Fruit fly (Drosophila melanogaster): ENCODE results near the gene CG4502.

CG4502 gene

DNA sequence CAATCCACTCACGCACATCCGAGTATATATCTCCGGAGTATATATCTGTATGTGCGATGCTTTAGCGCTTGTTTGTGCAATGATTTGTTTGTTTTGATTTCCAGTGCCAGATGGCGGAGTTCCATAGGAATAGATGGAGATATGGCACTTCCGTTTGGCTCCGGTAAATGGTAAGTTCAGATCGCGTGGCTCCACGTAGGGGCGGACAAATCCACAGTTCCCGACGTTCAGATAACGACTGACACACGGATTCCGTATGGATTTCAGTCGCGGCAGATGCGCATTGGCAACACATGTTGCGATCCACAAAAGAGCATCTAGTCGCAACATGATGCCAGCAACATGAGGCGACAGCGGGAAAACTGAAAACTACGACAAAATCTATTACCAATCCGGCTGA lies 46.6 kb downstream of the CG4502 start, which contains the start of gene Pvf3 (continued):
- peak; percentile 36; the same call in 1 of the 2 replicates for TF ChIP-seq aop (GFP tag; IDR thresholded peaks at IDR 0.05)
- TF ChIP-seq lab (GFP tag; optimal IDR thresholded peaks at IDR 0.05) = peak; percentile 39
- peak; percentile 24 for TF ChIP-seq wek (GFP tag; optimal IDR thresholded peaks at IDR 0.05)
- 0 out of 2 replicates have a peak, but pooled peaks have one; percentile 32 for TF ChIP-seq CG11696 (GFP tag; IDR thresholded peaks at IDR 0.05)
- TF ChIP-seq bbx (GFP tag; IDR thresholded peaks at IDR 0.05; ENCODE audit: partially characterized antibody) = peak; percentile 65; the same call in 1 of the 2 replicates
- peak; percentile 26 for TF ChIP-seq nau (GFP tag; optimal IDR thresholded peaks at IDR 0.05)
- TF ChIP-seq zf30C (GFP tag; optimal IDR thresholded peaks at IDR 0.05) = no peak
- TF ChIP-seq CG17328 (GFP tag; IDR thresholded peaks at IDR 0.05) = peak; percentile 32; the same call in 1 of the 2 replicates
- TF ChIP-seq hkb (optimal IDR thresholded peaks at IDR 0.05) = no peak
- TF ChIP-seq hkb (GFP tag; IDR thresholded peaks at IDR 0.05) = peak; percentile 32; the same call in 1 of the 2 replicates
- no peak for TF ChIP-seq gro (GFP tag; optimal IDR thresholded peaks at IDR 0.05)
- TF ChIP-seq sd (tag; optimal IDR thresholded peaks at IDR 0.05) = peak; percentile 7
- peak in 1 of 2 experiments; percentile 27 for TF ChIP-seq crp (GFP tag; optimal IDR thresholded peaks at IDR 0.05)
- TF ChIP-seq Hsf (GFP tag; optimal IDR thresholded peaks at IDR 0.05) = no peak
- TF ChIP-seq her (GFP tag; optimal IDR thresholded peaks at IDR 0.05) = no peak
- TF ChIP-seq Bteb2 (GFP tag; optimal IDR thresholded peaks at IDR 0.05) = no peak
- peak; percentile 26 for TF ChIP-seq nom (GFP tag; optimal IDR thresholded peaks at IDR 0.05)
- 0 out of 3 replicates have a peak, but pooled peaks have one; percentile 34 for TF ChIP-seq knrl (GFP tag; IDR thresholded peaks at IDR 0.05; ENCODE audit: partially characterized antibody)
- no peak for TF ChIP-seq CG17802 (tag; optimal IDR thresholded peaks at IDR 0.05)
- peak; percentile 94 for TF ChIP-seq CG2199 (GFP tag; IDR thresholded peaks at IDR 0.05)
- TF ChIP-seq stc (GFP tag; IDR thresholded peaks at IDR 0.05) = peak; percentile 36; the same call in 1 of the 2 replicates
- TF ChIP-seq NC2β (GFP tag; optimal IDR thresholded peaks at IDR 0.05) = no peak
- TF ChIP-seq CG12769 (tag; optimal IDR thresholded peaks at IDR 0.05) = peak; percentile 64
- TF ChIP-seq stwl (tag; optimal IDR thresholded peaks at IDR 0.05) = peak; percentile 14

DNA sequence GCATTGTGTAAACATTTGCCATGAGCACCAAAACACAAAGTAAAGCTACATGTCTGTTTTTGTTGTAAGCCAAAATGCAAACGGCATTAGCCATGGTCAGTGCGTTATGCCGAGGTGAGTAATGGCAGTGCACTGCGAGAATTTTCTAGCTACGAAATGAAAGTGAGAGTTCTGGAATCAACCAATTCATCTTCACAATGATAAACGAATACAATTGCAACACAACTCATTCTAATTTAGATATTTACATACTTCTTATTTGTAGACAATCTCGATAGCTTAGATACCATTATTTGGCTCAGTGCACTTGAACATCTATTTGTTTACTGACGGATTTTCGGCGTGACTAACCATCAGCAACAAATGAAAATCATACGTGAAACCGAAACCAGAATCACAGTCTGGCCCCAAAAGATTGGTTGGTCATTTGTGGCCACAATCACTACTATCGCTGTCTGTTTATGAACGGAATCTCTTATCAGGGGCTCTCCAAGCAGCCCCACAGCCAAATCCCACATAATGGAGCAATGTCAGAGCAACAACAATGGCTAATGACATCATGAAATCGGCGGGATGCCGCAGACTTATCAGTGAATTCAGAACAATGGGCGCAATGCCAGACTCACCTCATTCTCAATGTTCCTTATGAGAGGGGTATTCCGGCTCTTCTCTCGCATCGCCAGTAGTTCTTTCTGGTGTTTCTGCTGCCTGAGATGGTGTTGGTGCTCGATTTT lies 49.0 kb downstream of the CG4502 start:
- no peak for TF ChIP-seq Neu2 (GFP tag; optimal IDR thresholded peaks at IDR 0.05; ENCODE audit: borderline replicate concordance)
- no peak for TF ChIP-seq Dek (tag; optimal IDR thresholded peaks at IDR 0.05)
- TF ChIP-seq shn (GFP tag; optimal IDR thresholded peaks at IDR 0.05) = no peak
- TF ChIP-seq Lhr (GFP tag; optimal IDR thresholded peaks at IDR 0.05) = no peak
- TF ChIP-seq Dip2 (GFP tag; IDR thresholded peaks at IDR 0.05) = no peak
- no peak for TF ChIP-seq cas (GFP tag; IDR thresholded peaks at IDR 0.05)
- no peak for TF ChIP-seq CG17612 (GFP tag; IDR thresholded peaks at IDR 0.05)
- no peak for TF ChIP-seq CG15696 (tag; optimal IDR thresholded peaks at IDR 0.05)
- no peak for TF ChIP-seq CG17385 (GFP tag; optimal IDR thresholded peaks at IDR 0.05)
- TF ChIP-seq HLH54F (GFP tag; optimal IDR thresholded peaks at IDR 0.05) = no peak
- no peak for TF ChIP-seq Spps (tag; optimal IDR thresholded peaks at IDR 0.05)
- TF ChIP-seq CG8924 (tag; optimal IDR thresholded peaks at IDR 0.05) = peak; percentile 7
- no peak for TF ChIP-seq CG9797 (GFP tag; optimal IDR thresholded peaks at IDR 0.05)
- no peak for TF ChIP-seq nom (GFP tag; optimal IDR thresholded peaks at IDR 0.05)
- TF ChIP-seq CG6175 (GFP tag; IDR thresholded peaks at IDR 0.05) = no peak
- TF ChIP-seq gcm2 (GFP tag; optimal IDR thresholded peaks at IDR 0.05) = no peak
- no peak for TF ChIP-seq CG10543 (GFP tag; optimal IDR thresholded peaks at IDR 0.05)
- TF ChIP-seq CG2199 (GFP tag; IDR thresholded peaks at IDR 0.05) = no peak
- TF ChIP-seq CG2116 (GFP tag; optimal IDR thresholded peaks at IDR 0.05) = no peak
- TF ChIP-seq bigmax (GFP tag; optimal IDR thresholded peaks at IDR 0.05) = no peak
- TF ChIP-seq CG34224 (GFP tag; IDR thresholded peaks at IDR 0.05; ENCODE audit: partially characterized antibody) = no peak
- no peak for TF ChIP-seq lov (optimal IDR thresholded peaks at IDR 0.05)
- no peak for TF ChIP-seq lov (GFP tag; IDR thresholded peaks at IDR 0.05)
- TF ChIP-seq tll (GFP tag; optimal IDR thresholded peaks at IDR 0.05) = no peak
- no peak for TF ChIP-seq CG12744 (GFP tag; optimal IDR thresholded peaks at IDR 0.05)
- TF ChIP-seq tio (GFP tag; optimal IDR thresholded peaks at IDR 0.05) = peak; percentile 19
- TF ChIP-seq emc (GFP tag; optimal IDR thresholded peaks at IDR 0.05) = no peak
